Worm (Caenorhabditis elegans) whole organism, L3 larva: ENCODE results near the gene pan-1.

Experiments used
- ceh-82 ChIP-seq: fragments of 150-350 bp; optimal IDR thresholded peaks from 2 replicates; lab custom pipeline; 2014; ENCODE audit warnings: missing biosample characterization, missing genetic modification characterization
- fkh-10 ChIP-seq: sonication (generic microtip); optimal IDR thresholded peaks from 2 replicates; lab custom pipeline; 2017; ENCODE audit warnings: missing biosample characterization, missing genetic modification reagents, missing genetic modification characterization
- fos-1 ChIP-seq: fragments of 150-350 bp; optimal IDR thresholded peaks from 2 replicates; lab custom pipeline; 2014; ENCODE audit warnings: missing biosample characterization, missing genetic modification characterization
- mml-1 ChIP-seq: fragments of 150-350 bp; sonication (generic microtip); optimal IDR thresholded peaks from 3 replicates; lab custom pipeline; 2014; ENCODE audit warnings: missing biosample characterization, missing genetic modification characterization
- nhr-11 ChIP-seq: fragments of 150-350 bp; optimal IDR thresholded peaks from 2 replicates; lab custom pipeline; 2014; ENCODE audit warnings: missing biosample characterization, missing genetic modification characterization
- nhr-12 ChIP-seq: fragments of 150-350 bp; optimal IDR thresholded peaks from 2 replicates; lab custom pipeline; 2014; ENCODE audit warnings: missing biosample characterization, missing genetic modification characterization
- nhr-23 ChIP-seq: fragments of 150-350 bp; optimal IDR thresholded peaks from 2 replicates; lab custom pipeline; 2014; ENCODE audit warnings: missing biosample characterization, missing genetic modification reagents, missing genetic modification characterization
- nhr-237 ChIP-seq: fragments of 150-350 bp; optimal IDR thresholded peaks from 2 replicates; lab custom pipeline; 2014; ENCODE audit warnings: missing biosample characterization, missing genetic modification characterization
- nhr-77 ChIP-seq: fragments of 150-350 bp; optimal IDR thresholded peaks from 2 replicates; lab custom pipeline; 2014; ENCODE audit warnings: missing biosample characterization, missing genetic modification characterization
- pha-4 ChIP-seq: fragments of 150-350 bp; optimal IDR thresholded peaks from 2 replicates; lab custom pipeline; 2014; ENCODE audit warnings: missing biosample characterization, missing genetic modification reagents, missing genetic modification characterization
- pqm-1 ChIP-seq: fragments of 150-350 bp; optimal IDR thresholded peaks from 2 replicates; lab custom pipeline; 2017; ENCODE audit warnings: missing biosample characterization, missing genetic modification characterization, inconsistent platforms
- skn-1 ChIP-seq: fragments of 150-350 bp; optimal IDR thresholded peaks from 2 replicates; lab custom pipeline; 2014; ENCODE audit warnings: missing biosample characterization, missing genetic modification characterization
- snpc-4 ChIP-seq: fragments of 150-350 bp; optimal IDR thresholded peaks from 2 replicates; lab custom pipeline; 2014; ENCODE audit warnings: missing biosample characterization, missing genetic modification characterization
- unc-39 ChIP-seq: sonication (generic microtip); optimal IDR thresholded peaks from 4 replicates; lab custom pipeline; 2017; ENCODE audit warnings: missing biosample characterization, missing genetic modification characterization

ce11 chrIII:4601286-4601685 is 38.7 kb downstream of the pan-1 start:
- TF ChIP-seq unc-39 (tag; lab: Kevin White, UChicago) (no peak), snpc-4 (tag; lab: Kevin White, UChicago) (no peak), pha-4 (tag; lab: Kevin White, UChicago) (no peak), fos-1 (tag; lab: Kevin White, UChicago) (no peak), fkh-10 (GFP tag; lab: Kevin White, UChicago) (no peak), nhr-237 (tag; lab: Kevin White, UChicago) (no peak), ceh-82 (no peak), nhr-11 (no peak), nhr-77 (tag; lab: Kevin White, UChicago) (no peak), nhr-23 (tag; lab: Kevin White, UChicago) (no peak), skn-1 (tag; lab: Kevin White, UChicago) (no peak), nhr-12 (tag; lab: Kevin White, UChicago) (no peak), pqm-1 (tag; lab: Kevin White, UChicago) (no peak), mml-1 (no peak)
